Fruit fly (Drosophila melanogaster): ENCODE results near the gene Ir7b.

The Ir7b gene

DNA sequence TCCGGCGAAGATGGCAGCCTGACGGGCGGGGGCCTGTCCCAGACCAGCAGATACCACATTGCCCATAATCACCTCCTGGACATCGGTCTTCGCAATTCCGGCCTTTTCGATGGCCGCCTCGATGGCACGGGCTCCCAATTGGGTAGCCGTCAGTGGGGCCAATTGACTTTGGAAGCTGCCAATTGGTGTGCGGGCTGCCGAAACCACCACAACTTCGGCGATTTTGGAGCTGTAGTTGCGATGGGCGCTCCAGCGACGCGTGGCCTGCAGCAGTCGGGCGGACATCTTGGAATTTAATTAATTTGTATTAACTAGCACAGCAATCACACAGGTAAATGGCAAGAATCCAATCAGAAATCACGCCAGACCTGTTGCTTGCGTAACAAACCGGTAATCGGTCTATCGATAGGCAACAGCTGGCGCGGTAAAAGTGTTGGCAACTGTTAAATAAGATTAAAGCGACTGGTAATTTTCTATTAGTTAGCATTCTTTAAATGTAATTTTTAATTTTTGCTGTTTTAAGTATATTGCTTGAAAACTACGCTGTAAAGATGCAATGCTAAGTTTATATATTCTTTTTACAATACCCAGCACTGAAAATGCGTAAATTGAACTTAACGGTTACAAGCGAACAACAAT lies 21.7 kb upstream of the Ir7b start, which contains the start of gene Acat1 (continued):
- TF ChIP-seq HLHmδ (GFP tag; optimal IDR thresholded peaks at IDR 0.05) (no peak), CG34422 (GFP tag; IDR thresholded peaks at IDR 0.05) (peak; percentile 58), eyg (GFP tag; optimal IDR thresholded peaks at IDR 0.05) (no peak), CG5245 (GFP tag; optimal IDR thresholded peaks at IDR 0.05) (peak; percentile 29), Hey (tag; optimal IDR thresholded peaks at IDR 0.05) (no peak), CoRest (tag; optimal IDR thresholded peaks at IDR 0.05) (peak; percentile 37), onecut (GFP tag; IDR thresholded peaks at IDR 0.05) (no peak), CG42726 (GFP tag; IDR thresholded peaks at IDR 0.05; ENCODE audit: partially characterized antibody) (no peak), psq (GFP tag; optimal IDR thresholded peaks at IDR 0.05) (no peak), slou (GFP tag; optimal IDR thresholded peaks at IDR 0.05) (no peak), HHEX (GFP tag; optimal IDR thresholded peaks at IDR 0.05) (peak; percentile 38), so (GFP tag; IDR thresholded peaks at IDR 0.05) (0 out of 3 replicates have a peak, but pooled peaks have one; percentile 12), cad (GFP tag; optimal IDR thresholded peaks at IDR 0.05) (no peak), mld (GFP tag; IDR thresholded peaks at IDR 0.05; ENCODE audit: partially characterized antibody) (no peak), D (optimal IDR thresholded peaks at IDR 0.05) (no peak), D (GFP tag; optimal IDR thresholded peaks at IDR 0.05) (no peak), Kr (GFP tag; optimal IDR thresholded peaks at IDR 0.05) (no peak), CG2116 (GFP tag; optimal IDR thresholded peaks at IDR 0.05) (peak; percentile 73), esg (GFP tag; conservative IDR thresholded peaks at IDR 0.05) (peak; percentile 28; the same call in 1 of the 2 replicates), CG11695 (GFP tag; IDR thresholded peaks at IDR 0.05) (peak; percentile 47; the same call in 1 of the 3 replicates), CG6175 (GFP tag; IDR thresholded peaks at IDR 0.05) (no peak), nau (GFP tag; optimal IDR thresholded peaks at IDR 0.05) (no peak), ssp (GFP tag; IDR thresholded peaks at IDR 0.05) (no peak; the same call in 1 of the 2 replicates), ftz-f1 (GFP tag; optimal IDR thresholded peaks at IDR 0.05) (no peak), hth (optimal IDR thresholded peaks at IDR 0.05) (no peak), CG18619 (GFP tag; optimal IDR thresholded peaks at IDR 0.05) (peak; percentile 15), exex (tag; optimal IDR thresholded peaks at IDR 0.05) (peak; percentile 12), Doc3 (GFP tag; IDR thresholded peaks at IDR 0.05; ENCODE audit: partially characterized antibody) (0 out of 3 replicates have a peak, but pooled peaks have one; percentile 17), sisA (GFP tag; IDR thresholded peaks at IDR 0.05) (peak; percentile 51), nom (GFP tag; optimal IDR thresholded peaks at IDR 0.05) (peak; percentile 19), CG8359 (GFP tag; optimal IDR thresholded peaks at IDR 0.05; ENCODE audit: borderline replicate concordance) (no peak), CG6254 (GFP tag; optimal IDR thresholded peaks at IDR 0.05) (no peak), CG14860 (GFP tag; IDR thresholded peaks at IDR 0.05; ENCODE audit: partially characterized antibody) (no peak), jumu (GFP tag; optimal IDR thresholded peaks at IDR 0.05) (peak; percentile 46), CG2712 (tag; optimal IDR thresholded peaks at IDR 0.05) (peak; percentile 64), Sox102F (GFP tag; optimal IDR thresholded peaks at IDR 0.05) (peak; percentile 69), CG12071 (GFP tag; optimal IDR thresholded peaks at IDR 0.05) (no peak), CG15269 (tag; optimal IDR thresholded peaks at IDR 0.05) (no peak), Rx (GFP tag; IDR thresholded peaks at IDR 0.05) (peak; percentile 44), Optix (GFP tag; IDR thresholded peaks at IDR 0.05) (no peak), CG17612 (GFP tag; IDR thresholded peaks at IDR 0.05) (no peak), CG6689 (GFP tag; IDR thresholded peaks at IDR 0.05) (peak; percentile 66), CG8290 (GFP tag; optimal IDR thresholded peaks at IDR 0.05) (no peak), CG8290 (tag; optimal IDR thresholded peaks at IDR 0.05) (no peak), repo (GFP tag; optimal IDR thresholded peaks at IDR 0.05) (peak; percentile 42), CG34224 (GFP tag; IDR thresholded peaks at IDR 0.05; ENCODE audit: partially characterized antibody) (peak; percentile 58; the same call in 2 of the 3 replicates), CG9609 (GFP tag; optimal IDR thresholded peaks at IDR 0.05) (peak; percentile 34), CG18262 (tag; optimal IDR thresholded peaks at IDR 0.05) (peak; percentile 56), CG10209 (GFP tag; optimal IDR thresholded peaks at IDR 0.05) (peak; percentile 44), gce (GFP tag; IDR thresholded peaks at IDR 0.05) (no peak)

All from whole organism, embryonic.